Fruit fly (Drosophila melanogaster) whole organism, embryonic: ENCODE measurements around the gene CG4951.
A peak's percentile ranks its signal among the peaks of the same experiment; 100 is the strongest.

Experiments
- Asciz ChIP-seq: fragments of 200-800 bp; sonication (Bioruptor generic); optimal IDR thresholded peaks from 2 replicates; lab custom pipeline; 2017; ENCODE audit warnings: missing biosample characterization, mild to moderate bottlenecking, missing genetic modification characterization, missing genetic modification reagents
- Bdp1 ChIP-seq: fragments of 200-800 bp; sonication (Bioruptor generic); optimal IDR thresholded peaks from 3 replicates; lab custom pipeline; 2016; ENCODE audit warnings: missing biosample characterization, missing genetic modification characterization
- Bteb2 ChIP-seq: fragments of 200-800 bp; sonication (Bioruptor generic); optimal IDR thresholded peaks from 2 replicates; lab custom pipeline; 2016; ENCODE audit warnings: missing biosample characterization, missing genetic modification characterization
- CG10274 ChIP-seq: fragments of 200-800 bp; sonication (Bioruptor generic); optimal IDR thresholded peaks from 3 replicates; lab custom pipeline; 2017; ENCODE audit warnings: missing biosample characterization, mild to moderate bottlenecking, missing genetic modification characterization
- CG10654 ChIP-seq: fragments of 200-800 bp; sonication (Bioruptor generic); optimal IDR thresholded peaks from 2 replicates; lab custom pipeline; 2016; ENCODE audit warnings: missing biosample characterization, missing genetic modification characterization
- CG12104 ChIP-seq: fragments of 200-800 bp; sonication (Bioruptor generic); optimal IDR thresholded peaks from 3 replicates; lab custom pipeline; 2016; ENCODE audit warnings: missing biosample characterization, missing genetic modification characterization
- CG14965 ChIP-seq: fragments of 200-800 bp; sonication (Bioruptor generic); optimal IDR thresholded peaks from 2 replicates; lab custom pipeline; 2016; ENCODE audit warnings: missing biosample characterization, missing genetic modification characterization, borderline replicate concordance
- CG16815 ChIP-seq: fragments of 200-800 bp; sonication (Bioruptor generic); optimal IDR thresholded peaks from 3 replicates; lab custom pipeline; 2017; ENCODE audit warnings: missing biosample characterization, mild to moderate bottlenecking, missing genetic modification characterization
- CG2202 ChIP-seq: fragments of 200-800 bp; sonication (Bioruptor generic); optimal IDR thresholded peaks from 2 replicates; lab custom pipeline; 2018; ENCODE audit warnings: missing biosample characterization, mild to moderate bottlenecking, missing genetic modification characterization
- CG30403 ChIP-seq: fragments of 200-800 bp; sonication (Bioruptor generic); optimal IDR thresholded peaks from 3 replicates; lab custom pipeline; 2016; ENCODE audit warnings: missing biosample characterization, missing genetic modification characterization
- CG32772 ChIP-seq: fragments of 200-800 bp; sonication (Bioruptor generic); IDR thresholded peaks from 2 replicates; pipeline ENCODE4 v1.3.6; 2022; ENCODE audit warnings: missing biosample characterization, missing genetic modification characterization
- CG8089 ChIP-seq: fragments of 200-800 bp; sonication (Bioruptor generic); optimal IDR thresholded peaks from 3 replicates; lab custom pipeline; 2016; ENCODE audit warnings: missing biosample characterization, missing genetic modification characterization
- CG8944 ChIP-seq: fragments of 200-800 bp; sonication (Bioruptor generic); optimal IDR thresholded peaks from 3 replicates; lab custom pipeline; 2016; ENCODE audit warnings: missing biosample characterization, missing genetic modification characterization
- CG9797 ChIP-seq: fragments of 200-800 bp; sonication (Bioruptor generic); optimal IDR thresholded peaks from 3 replicates; lab custom pipeline; 2018; ENCODE audit warnings: missing biosample characterization, mild to moderate bottlenecking, missing genetic modification characterization
- CG9876 ChIP-seq: fragments of 200-800 bp; sonication (Bioruptor generic); optimal IDR thresholded peaks from 2 replicates; lab custom pipeline; 2016; ENCODE audit warnings: missing biosample characterization, missing genetic modification characterization
- Drgx ChIP-seq: fragments of 200-800 bp; sonication (Bioruptor generic); IDR thresholded peaks from 2 replicates; pipeline ENCODE4 v1.3.6; 2022; ENCODE audit warnings: missing biosample characterization, missing genetic modification characterization
- Ets97D ChIP-seq: fragments of 200-800 bp; sonication (Bioruptor generic); optimal IDR thresholded peaks from 3 replicates; lab custom pipeline; 2016; ENCODE audit warnings: missing biosample characterization, missing genetic modification characterization
- Gug ChIP-seq: fragments of 200-800 bp; sonication (Bioruptor generic); IDR thresholded peaks from 4 replicates; pipeline ENCODE4 v1.3.6; 2022; ENCODE audit warnings: missing biosample characterization, missing genetic modification characterization
- HLHmδ ChIP-seq: fragments of 200-800 bp; sonication (Bioruptor generic); optimal IDR thresholded peaks from 2 replicates; lab custom pipeline; 2018; ENCODE audit warnings: missing biosample characterization, mild to moderate bottlenecking, missing genetic modification characterization, moderate library complexity
- Hr39 ChIP-seq: fragments of >200 bp; optimal IDR thresholded peaks from 2 replicates; lab custom pipeline; 2017
- Kr ChIP-seq: fragments of 200-800 bp; sonication (Bioruptor generic); optimal IDR thresholded peaks from 2 replicates; lab custom pipeline; 2017; ENCODE audit warnings: missing biosample characterization, mild to moderate bottlenecking, missing genetic modification characterization
- Lim3 ChIP-seq: fragments of 200-800 bp; sonication (Bioruptor generic); IDR thresholded peaks from 2 replicates; pipeline ENCODE4 v1.3.6; 2022; ENCODE audit warnings: missing biosample characterization, missing genetic modification characterization
- Opbp ChIP-seq: fragments of 200-800 bp; sonication (Bioruptor generic); IDR thresholded peaks from 3 replicates; pipeline ENCODE4 v1.3.6; 2022; ENCODE audit warnings: missing biosample characterization, missing genetic modification characterization; ENCODE audit not compliant: partially characterized antibody
- Pdp1 ChIP-seq, 2 experiments: fragments of 200-800 bp; sonication (Bioruptor generic); optimal IDR thresholded peaks; 3 replicates each; lab custom pipeline; 2016; ENCODE audit warnings: missing biosample characterization in 2 of 2, missing genetic modification characterization in 2 of 2, mild to moderate bottlenecking in 1 of 2, moderate library complexity in 1 of 2
- Rfx ChIP-seq: fragments of 200-800 bp; sonication (Bioruptor generic); IDR thresholded peaks from 2 replicates; pipeline ENCODE4 v1.3.6; 2022; ENCODE audit warnings: missing biosample characterization, missing genetic modification characterization
- Sin3A ChIP-seq: fragments of >200 bp; optimal IDR thresholded peaks from 2 replicates; lab custom pipeline; 2018
- Xrp1 ChIP-seq: fragments of 200-800 bp; sonication (Bioruptor generic); IDR thresholded peaks from 2 replicates; pipeline ENCODE4 v1.3.6; 2022; ENCODE audit warnings: missing biosample characterization, missing genetic modification characterization
- ap ChIP-seq: fragments of 200-800 bp; sonication (Bioruptor generic); IDR thresholded peaks from 2 replicates; pipeline ENCODE4 v1.3.6; 2022; ENCODE audit warnings: missing biosample characterization, missing genetic modification characterization
- ase ChIP-seq: fragments of 200-800 bp; sonication (Bioruptor generic); IDR thresholded peaks from 3 replicates; pipeline ENCODE4 v1.3.6; 2022; ENCODE audit warnings: missing biosample characterization, missing genetic modification characterization
- bigmax ChIP-seq: fragments of 200-800 bp; sonication (Bioruptor generic); optimal IDR thresholded peaks from 2 replicates; lab custom pipeline; 2018; ENCODE audit warnings: missing biosample characterization, mild to moderate bottlenecking, missing genetic modification characterization
- cg ChIP-seq: fragments of 200-800 bp; sonication (Bioruptor generic); optimal IDR thresholded peaks from 3 replicates; lab custom pipeline; 2019; ENCODE audit warnings: missing biosample characterization, mild to moderate bottlenecking, missing genetic modification characterization, moderate library complexity
- chinmo ChIP-seq: fragments of 200-800 bp; sonication (Bioruptor generic); IDR thresholded peaks from 4 replicates; pipeline ENCODE4 v1.3.6; 2022; ENCODE audit warnings: missing biosample characterization, missing genetic modification characterization; ENCODE audit not compliant: partially characterized antibody
- chm ChIP-seq: fragments of 200-800 bp; sonication (Bioruptor generic); IDR thresholded peaks from 2 replicates; pipeline ENCODE4 v1.3.6; 2022; ENCODE audit warnings: missing biosample characterization, missing genetic modification characterization
- dati ChIP-seq: fragments of 200-800 bp; sonication (Bioruptor generic); IDR thresholded peaks from 2 replicates; pipeline ENCODE4 v1.3.6; 2022; ENCODE audit warnings: missing biosample characterization, missing genetic modification characterization
- dm ChIP-seq: fragments of 200-800 bp; sonication (Bioruptor generic); optimal IDR thresholded peaks from 3 replicates; lab custom pipeline; 2016; ENCODE audit warnings: missing biosample characterization, missing genetic modification characterization
- dmrt11E ChIP-seq: fragments of 200-800 bp; sonication (Bioruptor generic); optimal IDR thresholded peaks from 3 replicates; lab custom pipeline; 2018; ENCODE audit warnings: missing biosample characterization, mild to moderate bottlenecking, missing genetic modification characterization, moderate library complexity
- emc ChIP-seq: fragments of 200-800 bp; sonication (Bioruptor generic); optimal IDR thresholded peaks from 2 replicates; lab custom pipeline; 2016; ENCODE audit warnings: missing biosample characterization, missing genetic modification characterization
- esg ChIP-seq: fragments of 200-800 bp; sonication (Bioruptor generic); conservative IDR thresholded peaks from 2 replicates; pipeline ENCODE4 v1.3.6; 2022; ENCODE audit warnings: missing biosample characterization, missing genetic modification characterization
- ken ChIP-seq: fragments of 200-800 bp; sonication (Bioruptor generic); IDR thresholded peaks from 3 replicates; pipeline ENCODE4 v1.3.6; 2022; ENCODE audit warnings: missing biosample characterization, missing genetic modification characterization
- lab ChIP-seq: fragments of 200-800 bp; sonication (Bioruptor generic); optimal IDR thresholded peaks from 3 replicates; lab custom pipeline; 2017; ENCODE audit warnings: missing biosample characterization, missing genetic modification characterization, mild to moderate bottlenecking, moderate library complexity, missing genetic modification reagents
- nerfin-1 ChIP-seq: fragments of 200-800 bp; sonication (Bioruptor generic); optimal IDR thresholded peaks from 3 replicates; lab custom pipeline; 2019; ENCODE audit warnings: missing biosample characterization, mild to moderate bottlenecking, missing genetic modification characterization, moderate library complexity
- phol ChIP-seq: fragments of 200-800 bp; sonication (Bioruptor generic); optimal IDR thresholded peaks from 3 replicates; lab custom pipeline; 2018; ENCODE audit warnings: missing biosample characterization, mild to moderate bottlenecking, missing genetic modification characterization, moderate library complexity
- pros ChIP-seq: fragments of 200-800 bp; sonication (Bioruptor generic); optimal IDR thresholded peaks from 3 replicates; lab custom pipeline; 2019; ENCODE audit warnings: missing biosample characterization, mild to moderate bottlenecking, missing genetic modification characterization, moderate library complexity
- run ChIP-seq: fragments of 200-800 bp; sonication (Bioruptor generic); optimal IDR thresholded peaks from 3 replicates; lab custom pipeline; 2018; ENCODE audit warnings: missing biosample characterization, mild to moderate bottlenecking, missing genetic modification characterization
- sna ChIP-seq: fragments of 200-800 bp; sonication (Bioruptor generic); IDR thresholded peaks from 2 replicates; pipeline ENCODE4 v1.3.6; 2022; ENCODE audit warnings: missing biosample characterization, missing genetic modification characterization; ENCODE audit not compliant: partially characterized antibody
- tio ChIP-seq: fragments of 200-800 bp; sonication (Bioruptor generic); optimal IDR thresholded peaks from 2 replicates; lab custom pipeline; 2017; ENCODE audit warnings: missing biosample characterization, missing genetic modification characterization, inconsistent platforms
- tll ChIP-seq, 2 experiments: fragments of 200-800 bp in 1 of 2; fragments of >200 bp in 1 of 2; sonication (Bioruptor generic) in 1 of 2; optimal IDR thresholded peaks; 2 replicates each; lab custom pipeline; 2017 to 2019; ENCODE audit warnings: missing biosample characterization in 2 of 2, missing genetic modification characterization in 2 of 2, mild to moderate bottlenecking in 1 of 2, moderate library complexity in 1 of 2
- tna ChIP-seq: fragments of 200-800 bp; sonication (Bioruptor generic); IDR thresholded peaks from 2 replicates; pipeline ENCODE4 v1.3.6; 2022; ENCODE audit warnings: missing biosample characterization, missing genetic modification characterization; ENCODE audit not compliant: partially characterized antibody
- zf30C ChIP-seq: fragments of 200-800 bp; sonication (Bioruptor generic); optimal IDR thresholded peaks from 3 replicates; lab custom pipeline; 2018; ENCODE audit warnings: missing biosample characterization, mild to moderate bottlenecking, missing genetic modification characterization

Gene CG4951

DNA sequence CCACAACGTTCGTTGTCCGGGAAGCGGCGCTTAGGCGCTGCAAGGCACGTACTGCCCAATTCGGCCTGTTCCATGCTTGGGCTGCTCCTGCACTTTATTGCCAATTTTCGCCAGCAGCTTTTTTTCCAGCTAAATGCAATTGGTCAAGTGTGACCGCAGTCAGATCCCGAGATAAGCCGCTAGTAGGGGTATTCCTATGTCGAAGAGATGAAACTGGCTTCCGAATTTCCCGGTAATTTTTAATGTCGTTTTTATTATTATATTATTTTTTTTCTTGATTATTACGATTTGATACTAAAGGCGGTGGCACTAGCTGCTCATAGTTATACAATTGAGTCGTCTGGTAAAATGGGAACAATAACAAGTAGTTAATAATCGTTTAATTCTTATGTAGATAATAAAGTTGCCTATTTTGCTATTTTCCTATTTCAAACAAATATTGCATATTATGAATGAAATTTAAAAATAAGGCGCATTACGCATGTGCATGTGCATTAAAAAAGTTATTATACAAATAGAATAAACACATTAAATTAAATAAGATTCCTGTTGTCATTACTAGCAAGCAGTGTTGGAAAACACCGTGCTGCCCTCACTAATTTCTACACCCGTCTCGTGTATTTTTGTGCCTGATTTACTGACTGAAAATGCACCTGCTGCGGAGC, 37.4 kb downstream of the CG4951 start, which contains the start of the genes CG5003 and mRpS22 (continued):
- TF ChIP-seq CG10274 (GFP tag; lab: Kevin White, UChicago) = no peak
- no peak for TF ChIP-seq emc
- TF ChIP-seq CG10654 (GFP tag; lab: Kevin White, UChicago) = peak; percentile 33
- no peak for TF ChIP-seq bigmax
- TF ChIP-seq Sin3A = peak; percentile 1
- no peak for TF ChIP-seq Opbp (GFP tag; lab: Robert Waterston, UW)
- TF ChIP-seq Gug (GFP tag; lab: Robert Waterston, UW) = peak; percentile 9; the same call in 2 of the 4 replicates
- no peak for TF ChIP-seq Lim3 (GFP tag; lab: Robert Waterston, UW)
- TF ChIP-seq cg (GFP tag; lab: Kevin White, UChicago) = no peak
- peak; percentile 63 for TF ChIP-seq nerfin-1 (tag; lab: Kevin White, UChicago)
- TF ChIP-seq lab (GFP tag; lab: Kevin White, UChicago) = peak; percentile 45
- TF ChIP-seq CG2202 (tag; lab: Kevin White, UChicago) = no peak
- TF ChIP-seq phol = peak; percentile 76
- TF ChIP-seq HLHmδ (GFP tag; lab: Kevin White, UChicago) = no peak
- no peak for TF ChIP-seq Hr39 (lab: Kevin White, UChicago)
- TF ChIP-seq Asciz (GFP tag; lab: Kevin White, UChicago) = no peak
- TF ChIP-seq Drgx = no peak
- TF ChIP-seq Pdp1 (GFP tag; optimal IDR thresholded peaks at IDR 0.05; lab: Kevin White, UChicago) = peak in 1 of 2 experiments; percentile 32
- 0 out of 4 replicates have a peak, but pooled peaks have one; percentile 32 for TF ChIP-seq chinmo (GFP tag; lab: Robert Waterston, UW)
- TF ChIP-seq esg (GFP tag; lab: Robert Waterston, UW) = peak; percentile 35; the same call in 1 of the 2 replicates
- TF ChIP-seq CG9876 (GFP tag; lab: Kevin White, UChicago) = peak; percentile 28
- no peak for TF ChIP-seq sna (GFP tag; lab: Robert Waterston, UW)
- TF ChIP-seq dmrt11E = peak; percentile 47
- TF ChIP-seq Bdp1 (GFP tag; lab: Kevin White, UChicago) = peak; percentile 13
- TF ChIP-seq dati (GFP tag; lab: Robert Waterston, UW) = no peak
- TF ChIP-seq tio (GFP tag; lab: Kevin White, UChicago) = no peak
- peak; percentile 68; the same call in 1 of the 2 replicates for TF ChIP-seq Rfx (GFP tag; lab: Robert Waterston, UW)
- no peak for TF ChIP-seq ken (GFP tag; lab: Robert Waterston, UW)
- 0 out of 3 replicates have a peak, but pooled peaks have one; percentile 8 for TF ChIP-seq ase (GFP tag; lab: Robert Waterston, UW)
- no peak for TF ChIP-seq tll (GFP tag; optimal IDR thresholded peaks at IDR 0.05; lab: Kevin White, UChicago)
- TF ChIP-seq Ets97D (GFP tag; lab: Kevin White, UChicago) = no peak
- peak; percentile 34; the same call in 1 of the 2 replicates for TF ChIP-seq tna
- 0 out of 2 replicates have a peak, but pooled peaks have one; percentile 10 for TF ChIP-seq ap
- TF ChIP-seq CG9797 (GFP tag; lab: Kevin White, UChicago) = peak; percentile 62
- no peak for TF ChIP-seq Kr (GFP tag; lab: Kevin White, UChicago)
- no peak for TF ChIP-seq CG8944 (GFP tag; lab: Kevin White, UChicago)
- no peak for TF ChIP-seq CG14965 (GFP tag; lab: Kevin White, UChicago)
- no peak for TF ChIP-seq zf30C (GFP tag; lab: Kevin White, UChicago)
- TF ChIP-seq CG8089 (GFP tag; lab: Kevin White, UChicago) = no peak
- 0 out of 2 replicates have a peak, but pooled peaks have one; percentile 54 for TF ChIP-seq CG32772 (GFP tag; lab: Robert Waterston, UW)
- peak; percentile 12 for TF ChIP-seq dm (GFP tag; lab: Kevin White, UChicago)
- peak; percentile 34; the same call in 1 of the 2 replicates for TF ChIP-seq chm (GFP tag; lab: Robert Waterston, UW)
- peak; percentile 47 for TF ChIP-seq CG16815 (GFP tag; lab: Kevin White, UChicago)
- no peak for TF ChIP-seq run (tag; lab: Kevin White, UChicago)
- TF ChIP-seq Bteb2 (GFP tag; lab: Kevin White, UChicago) = peak; percentile 1
- TF ChIP-seq CG30403 (GFP tag; lab: Kevin White, UChicago) = peak; percentile 86
- no peak for TF ChIP-seq pros (GFP tag; lab: Kevin White, UChicago)
- peak; percentile 69 for TF ChIP-seq CG12104
- peak; percentile 45; the same call in 1 of the 2 replicates for TF ChIP-seq Xrp1 (GFP tag; lab: Robert Waterston, UW)
